Worm (Caenorhabditis elegans) whole organism, L4 larva: ENCODE results near the gene srx-12.
A peak's percentile ranks its signal among the peaks of the same experiment; 100 is the strongest.

Source experiments
- F26F4.8 ChIP-seq: fragments of 200-800 bp; sonication (Bioruptor generic); conservative IDR thresholded peaks from 2 replicates; pipeline ENCODE4 v1.3.6; 2022; ENCODE audit warnings: missing genetic modification characterization, missing compliant biosample characterization
- R02D3.7 ChIP-seq: fragments of 150-350 bp; sonication (generic microtip); optimal IDR thresholded peaks from 3 replicates; lab custom pipeline; 2014; ENCODE audit warnings: missing biosample characterization, missing genetic modification characterization
- T26A8.4 ChIP-seq: fragments of 200-800 bp; sonication (Bioruptor generic); IDR thresholded peaks from 2 replicates; pipeline ENCODE4 v1.3.6; 2022; ENCODE audit warnings: missing genetic modification characterization, missing compliant biosample characterization
- Y105C5A.15 ChIP-seq: fragments of 200-800 bp; sonication (Bioruptor generic); IDR thresholded peaks from 2 replicates; pipeline ENCODE4 v1.3.6; 2022; ENCODE audit warnings: missing genetic modification characterization, missing compliant biosample characterization
- Y48G9A.11 ChIP-seq: fragments of 200-800 bp; sonication (Bioruptor generic); IDR thresholded peaks from 2 replicates; pipeline ENCODE4 v1.3.6; 2022; ENCODE audit warnings: missing genetic modification reagents, missing genetic modification characterization, missing compliant biosample characterization
- ZK546.5 ChIP-seq, 2 experiments: sonication (generic microtip); optimal IDR thresholded peaks; 2 replicates each; lab custom pipeline; 2017; ENCODE audit warnings: missing biosample characterization in 2 of 2, missing genetic modification characterization in 2 of 2
- attf-4 ChIP-seq: sonication (generic microtip); optimal IDR thresholded peaks from 3 replicates; lab custom pipeline; 2017; ENCODE audit warnings: missing biosample characterization, missing genetic modification characterization
- ceh-20 ChIP-seq: fragments of 200-800 bp; sonication (Bioruptor generic); IDR thresholded peaks from 2 replicates; pipeline ENCODE4 v1.3.6; 2022; ENCODE audit warnings: missing genetic modification reagents, missing genetic modification characterization, missing compliant biosample characterization
- ceh-28 ChIP-seq: fragments of 150-350 bp; optimal IDR thresholded peaks from 2 replicates; lab custom pipeline; 2014; ENCODE audit warnings: missing biosample characterization, missing genetic modification reagents, missing genetic modification characterization
- ceh-44 ChIP-seq: fragments of 200-800 bp; sonication (Bioruptor generic); IDR thresholded peaks from 2 replicates; pipeline ENCODE4 v1.3.6; 2022; ENCODE audit warnings: missing genetic modification reagents, missing genetic modification characterization, missing compliant biosample characterization
- ceh-62 ChIP-seq: sonication (generic microtip); optimal IDR thresholded peaks from 2 replicates; lab custom pipeline; 2017; ENCODE audit warnings: missing biosample characterization, missing genetic modification characterization
- ceh-82 ChIP-seq: sonication (generic microtip); optimal IDR thresholded peaks from 2 replicates; lab custom pipeline; 2017; ENCODE audit warnings: missing biosample characterization, missing genetic modification characterization
- ces-1 ChIP-seq: fragments of 150-350 bp; sonication (generic microtip); optimal IDR thresholded peaks from 4 replicates; lab custom pipeline; 2014; ENCODE audit warnings: missing biosample characterization, missing genetic modification reagents, missing genetic modification characterization
- daf-19 ChIP-seq: fragments of 200-800 bp; sonication (Bioruptor generic); conservative IDR thresholded peaks from 2 replicates; pipeline ENCODE4 v1.3.6; 2022; ENCODE audit warnings: missing genetic modification characterization, missing compliant biosample characterization
- daf-8 ChIP-seq: fragments of 200-800 bp; sonication (Bioruptor generic); IDR thresholded peaks from 2 replicates; pipeline ENCODE4 v1.3.6; 2022; ENCODE audit warnings: missing genetic modification characterization, missing compliant biosample characterization
- dmd-6 ChIP-seq: fragments of 200-800 bp; sonication (Bioruptor generic); IDR thresholded peaks from 2 replicates; pipeline ENCODE4 v1.3.6; 2022; ENCODE audit warnings: missing genetic modification reagents, missing genetic modification characterization, missing compliant biosample characterization
- dmd-9 ChIP-seq: fragments of 200-800 bp; sonication (Bioruptor generic); IDR thresholded peaks from 2 replicates; pipeline ENCODE4 v1.3.6; 2022; ENCODE audit warnings: missing genetic modification reagents, missing genetic modification characterization, missing compliant biosample characterization
- dpl-1 ChIP-seq: fragments of 150-350 bp; optimal IDR thresholded peaks from 2 replicates; lab custom pipeline; 2014; ENCODE audit warnings: missing biosample characterization, missing genetic modification reagents, missing genetic modification characterization
- duxl-1 ChIP-seq: sonication (generic microtip); optimal IDR thresholded peaks from 2 replicates; lab custom pipeline; 2016; ENCODE audit warnings: mild to moderate bottlenecking, missing genetic modification characterization, moderate library complexity, missing compliant biosample characterization; ENCODE audit not compliant: poor library complexity
- egl-27 ChIP-seq: sonication (generic microtip); optimal IDR thresholded peaks from 3 replicates; lab custom pipeline; 2017; ENCODE audit warnings: missing biosample characterization, missing genetic modification reagents, missing genetic modification characterization
- egl-43 ChIP-seq: fragments of 200-800 bp; sonication (Bioruptor generic); IDR thresholded peaks from 2 replicates; pipeline ENCODE4 v1.3.6; 2022; ENCODE audit warnings: missing genetic modification reagents, missing genetic modification characterization, missing compliant biosample characterization
- fkh-10 ChIP-seq: fragments of 150-350 bp; optimal IDR thresholded peaks from 2 replicates; lab custom pipeline; 2014; ENCODE audit warnings: missing biosample characterization, missing genetic modification reagents, missing genetic modification characterization
- fos-1 ChIP-seq: fragments of 150-350 bp; optimal IDR thresholded peaks from 2 replicates; lab custom pipeline; 2014; ENCODE audit warnings: missing biosample characterization, missing genetic modification characterization
- hmg-1.1 ChIP-seq: fragments of 200-800 bp; sonication (Bioruptor generic); IDR thresholded peaks from 2 replicates; pipeline ENCODE4 v1.3.6; 2022; ENCODE audit warnings: missing genetic modification reagents, missing genetic modification characterization, missing compliant biosample characterization
- lim-7 ChIP-seq: fragments of 200-800 bp; sonication (Bioruptor generic); IDR thresholded peaks from 2 replicates; pipeline ENCODE4 v1.3.6; 2022; ENCODE audit warnings: missing genetic modification characterization, missing compliant biosample characterization
- lin-1 ChIP-seq: fragments of 200-800 bp; sonication (Bioruptor generic); IDR thresholded peaks from 2 replicates; pipeline ENCODE4 v1.3.6; 2022; ENCODE audit warnings: missing genetic modification reagents, missing genetic modification characterization, missing compliant biosample characterization
- lin-15B ChIP-seq: fragments of 150-350 bp; sonication (generic microtip); optimal IDR thresholded peaks from 3 replicates; lab custom pipeline; 2014; ENCODE audit warnings: missing biosample characterization, missing genetic modification characterization
- lin-38 ChIP-seq: fragments of 200-800 bp; sonication (Bioruptor generic); IDR thresholded peaks from 2 replicates; pipeline ENCODE4 v1.3.6; 2022; ENCODE audit warnings: missing genetic modification reagents, missing genetic modification characterization, missing compliant biosample characterization
- lin-39 ChIP-seq: fragments of 150-350 bp; optimal IDR thresholded peaks from 2 replicates; lab custom pipeline; 2014; ENCODE audit warnings: missing biosample characterization, missing genetic modification reagents, missing genetic modification characterization
- lsy-2 ChIP-seq, 2 experiments: fragments of 150-350 bp in 1 of 2; sonication (generic microtip) in 1 of 2; optimal IDR thresholded peaks; 2 replicates each; lab custom pipeline; 2014 to 2017; ENCODE audit warnings: missing biosample characterization in 2 of 2, missing genetic modification characterization in 2 of 2
- madf-5 ChIP-seq, 2 experiments: fragments of 200-800 bp; sonication (Bioruptor generic); IDR thresholded peaks; 2 replicates each; pipeline ENCODE4 v1.3.6; 2022; ENCODE audit warnings: missing compliant biosample characterization in 2 of 2, missing genetic modification characterization in 2 of 2
- mdl-1 ChIP-seq, 2 experiments: fragments of 150-350 bp in 1 of 2; sonication (generic microtip) in 1 of 2; optimal IDR thresholded peaks; 2 replicates each; lab custom pipeline; 2014 to 2017; ENCODE audit warnings: missing biosample characterization in 2 of 2, missing genetic modification characterization in 2 of 2
- mep-1 ChIP-seq: fragments of 150-350 bp; sonication (generic microtip); optimal IDR thresholded peaks from 3 replicates; lab custom pipeline; 2014; ENCODE audit warnings: missing biosample characterization, missing genetic modification characterization
- mes-2 ChIP-seq: sonication (generic microtip); optimal IDR thresholded peaks from 2 replicates; lab custom pipeline; 2016; ENCODE audit warnings: missing genotype, mild to moderate bottlenecking, missing genetic modification characterization, missing compliant biosample characterization; ENCODE audit not compliant: poor library complexity, severe bottlenecking
- mxl-3 ChIP-seq: fragments of 200-800 bp; sonication (Bioruptor generic); optimal IDR thresholded peaks from 2 replicates; lab custom pipeline; 2018; ENCODE audit warnings: mild to moderate bottlenecking, missing genetic modification characterization, missing compliant biosample characterization
- nhr-10 ChIP-seq: fragments of 150-350 bp; optimal IDR thresholded peaks from 2 replicates; lab custom pipeline; 2014; ENCODE audit warnings: missing biosample characterization, missing genetic modification characterization
- nhr-237 ChIP-seq: sonication (generic microtip); optimal IDR thresholded peaks from 2 replicates; lab custom pipeline; 2017; ENCODE audit warnings: missing biosample characterization, missing genetic modification characterization
- nhr-28 ChIP-seq: fragments of 150-350 bp; optimal IDR thresholded peaks from 2 replicates; lab custom pipeline; 2014; ENCODE audit warnings: missing biosample characterization, missing genetic modification characterization
- nhr-48 ChIP-seq: sonication (generic microtip); optimal IDR thresholded peaks from 2 replicates; lab custom pipeline; 2016; ENCODE audit warnings: mild to moderate bottlenecking, missing genetic modification characterization, missing compliant biosample characterization
- nhr-6 ChIP-seq: fragments of 150-350 bp; optimal IDR thresholded peaks from 2 replicates; lab custom pipeline; 2014; ENCODE audit warnings: missing biosample characterization, missing genetic modification characterization
- php-3 ChIP-seq: fragments of 200-800 bp; sonication (Bioruptor generic); IDR thresholded peaks from 2 replicates; pipeline ENCODE4 v1.3.6; 2022; ENCODE audit warnings: missing genetic modification reagents, missing genetic modification characterization, missing compliant biosample characterization
- pqm-1 ChIP-seq: sonication (generic microtip); optimal IDR thresholded peaks from 2 replicates; lab custom pipeline; 2017; ENCODE audit warnings: missing biosample characterization, missing genetic modification characterization
- skn-1 ChIP-seq: fragments of 150-350 bp; optimal IDR thresholded peaks from 2 replicates; lab custom pipeline; 2014; ENCODE audit warnings: missing biosample characterization, missing genetic modification characterization
- snpc-1.2 ChIP-seq: fragments of 200-800 bp; sonication (Bioruptor generic); IDR thresholded peaks from 2 replicates; pipeline ENCODE4 v1.3.6; 2022; ENCODE audit warnings: missing genetic modification reagents, missing genetic modification characterization, missing compliant biosample characterization
- snpc-4 ChIP-seq: fragments of 150-350 bp; optimal IDR thresholded peaks from 2 replicates; lab custom pipeline; 2014; ENCODE audit warnings: missing biosample characterization, missing genetic modification characterization
- spr-3 ChIP-seq: fragments of 200-800 bp; sonication (Bioruptor generic); optimal IDR thresholded peaks from 2 replicates; lab custom pipeline; 2018; ENCODE audit warnings: mild to moderate bottlenecking, missing genetic modification characterization, missing compliant biosample characterization
- tag-97 ChIP-seq: fragments of 200-800 bp; sonication (Bioruptor generic); IDR thresholded peaks from 2 replicates; pipeline ENCODE4 v1.3.6; 2022; ENCODE audit warnings: missing genetic modification characterization, missing compliant biosample characterization
- unc-130 ChIP-seq: sonication (generic microtip); optimal IDR thresholded peaks from 2 replicates; lab custom pipeline; 2016; ENCODE audit warnings: missing genetic modification reagents, missing genetic modification characterization, missing compliant biosample characterization
- unc-62 ChIP-seq, 3 experiments: fragments of 150-350 bp in 1 of 3; sonication (generic microtip); optimal IDR thresholded peaks in 2 of 3; peaks in 1 of 3; 1 replicate in 1 of 3; 2 replicates in 2 of 3; lab custom pipeline; 2014 to 2017; ENCODE audit warnings: missing biosample characterization in 3 of 3, missing genetic modification characterization in 3 of 3, missing genetic modification reagents in 3 of 3, missing genotype in 1 of 3
- zip-11 ChIP-seq: fragments of 200-800 bp; sonication (Bioruptor generic); IDR thresholded peaks from 2 replicates; pipeline ENCODE4 v1.3.6; 2022; ENCODE audit warnings: missing genetic modification characterization, missing compliant biosample characterization
- zip-2 ChIP-seq: fragments of 150-350 bp; optimal IDR thresholded peaks from 2 replicates; lab custom pipeline; 2014; ENCODE audit warnings: missing biosample characterization, missing genetic modification characterization
- ztf-7 ChIP-seq: fragments of 150-350 bp; optimal IDR thresholded peaks from 2 replicates; lab custom pipeline; 2014; ENCODE audit warnings: missing biosample characterization, missing genetic modification characterization

The srx-12 gene

ce11 chrIV:1012447-1012846 lies 33.3 kb upstream of the srx-12 start, which contains the start of gene rbm-39 (continued):
- TF ChIP-seq ces-1 (no peak), nhr-48 (tag; lab: Kevin White, UChicago) (no peak), mes-2 (peak; percentile 94), ceh-82 (tag; lab: Kevin White, UChicago) (no peak), ztf-7 (tag; lab: Kevin White, UChicago) (peak; percentile 58), mxl-3 (GFP tag; lab: Kevin White, UChicago) (peak; percentile 29), zip-11 (no peak), R02D3.7 (tag; lab: Kevin White, UChicago) (no peak), fos-1 (tag; lab: Kevin White, UChicago) (no peak), lin-15B (tag; lab: Kevin White, UChicago) (no peak), mdl-1 (tag; optimal IDR thresholded peaks at IDR 0.05; lab: Kevin White, UChicago) (peak in 1 of 2 experiments; percentile 76), unc-62 (GFP tag; optimal IDR thresholded peaks at IDR 0.05 in 1 of 2; lab: Kevin White, UChicago) (peak in 1 of 2 experiments; percentile 32), unc-62 (tag; optimal IDR thresholded peaks at IDR 0.05; lab: Kevin White, UChicago) (no peak), hmg-1.1 (peak; percentile 76), zip-2 (tag; lab: Kevin White, UChicago) (no peak), T26A8.4 (peak; percentile 63), ceh-28 (tag; lab: Kevin White, UChicago) (no peak), egl-43 (GFP tag; lab: Robert Waterston, UW) (no peak), dmd-9 (no peak), lim-7 (GFP tag; lab: Robert Waterston, UW) (no peak), lsy-2 (tag; optimal IDR thresholded peaks at IDR 0.05; lab: Kevin White, UChicago) (peak; percentile 58 to 91), Y48G9A.11 (no peak), attf-4 (no peak), lin-1 (GFP tag; lab: Robert Waterston, UW) (no peak), ZK546.5 (tag; optimal IDR thresholded peaks at IDR 0.05; lab: Kevin White, UChicago) (peak in 1 of 2 experiments; percentile 21), daf-19 (0 out of 2 replicates have a peak, but pooled peaks have one; percentile 39), pqm-1 (tag; lab: Kevin White, UChicago) (no peak), lin-39 (no peak), lin-38 (peak; percentile 85), F26F4.8 (no peak), egl-27 (tag; lab: Kevin White, UChicago) (no peak), snpc-4 (no peak), skn-1 (tag; lab: Kevin White, UChicago) (no peak), ceh-62 (no peak), Y105C5A.15 (GFP tag; lab: Robert Waterston, UW) (0 out of 2 replicates have a peak, but pooled peaks have one; percentile 39), php-3 (GFP tag; lab: Robert Waterston, UW) (no peak), snpc-1.2 (no peak), nhr-10 (no peak), nhr-28 (tag; lab: Kevin White, UChicago) (peak; percentile 36), ceh-44 (no peak), ceh-20 (GFP tag; lab: Robert Waterston, UW) (0 out of 2 replicates have a peak, but pooled peaks have one; percentile 20), daf-8 (GFP tag; lab: Robert Waterston, UW) (no peak), fkh-10 (GFP tag; lab: Kevin White, UChicago) (no peak), dmd-6 (GFP tag; lab: Robert Waterston, UW) (peak; percentile 42), unc-130 (peak; percentile 76), madf-5 (GFP tag; IDR thresholded peaks at IDR 0.05; lab: Robert Waterston, UW) (no peak), duxl-1 (tag; lab: Kevin White, UChicago) (no peak), mep-1 (tag; lab: Kevin White, UChicago) (peak; percentile 90), nhr-237 (tag; lab: Kevin White, UChicago) (no peak), nhr-6 (tag; lab: Kevin White, UChicago) (peak; percentile 77), tag-97 (GFP tag; lab: Robert Waterston, UW) (no peak), dpl-1 (GFP tag; lab: Kevin White, UChicago) (peak; percentile 81), spr-3 (peak; percentile 68)
